Worm (Caenorhabditis elegans) whole organism, L2 larva: ENCODE data around the gene Y57A10A.2.

Experiments
- blmp-1 ChIP-seq: sonication (generic microtip); optimal IDR thresholded peaks from 2 replicates; lab custom pipeline; 2017; ENCODE audit warnings: missing genetic modification characterization, mild to moderate bottlenecking, missing compliant biosample characterization, antibody characterized with exemption, moderate library complexity; ENCODE audit not compliant: insufficient read depth
- ztf-11 ChIP-seq: sonication (generic microtip); optimal IDR thresholded peaks from 2 replicates; lab custom pipeline; 2017; ENCODE audit warnings: missing biosample characterization, missing genetic modification characterization

DNA sequence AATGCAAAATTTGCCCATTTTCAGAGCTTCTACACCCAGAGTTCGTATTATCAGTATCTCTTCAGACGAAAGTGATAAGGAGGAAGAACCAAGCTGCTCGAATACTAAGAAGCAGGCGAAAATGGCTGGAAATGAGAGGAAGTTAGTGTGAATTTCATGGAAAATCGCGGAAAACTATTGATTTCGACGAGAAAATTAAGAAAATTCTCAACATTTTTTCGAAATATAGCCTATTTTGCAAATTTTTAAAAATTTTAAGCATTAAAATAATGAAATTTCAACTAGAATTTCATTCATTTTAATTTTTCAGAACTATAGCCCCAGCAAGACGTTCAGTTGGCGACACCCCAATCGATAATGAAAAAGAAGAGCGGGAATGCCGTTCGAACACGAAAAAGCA lies 3.9 kb upstream of the Y57A10A.2 start:
- TF ChIP-seq ztf-11 (tag; lab: Kevin White, UChicago): no peak
- no peak for TF ChIP-seq blmp-1 (tag; lab: Kevin White, UChicago)
